Worm (Caenorhabditis elegans) whole organism, L1 larva: ENCODE data around the gene ndua-12.

Source experiments
- ceh-82 ChIP-seq, 3 experiments: fragments of 150-350 bp in 1 of 3; sonication (generic microtip) in 2 of 3; optimal IDR thresholded peaks; 2 replicates each; lab custom pipeline; 2014 to 2017; ENCODE audit warnings: missing biosample characterization in 3 of 3, missing genetic modification characterization in 3 of 3
- dpl-1 ChIP-seq, 3 experiments: fragments of 150-350 bp in 2 of 3; sonication (generic microtip) in 1 of 3; optimal IDR thresholded peaks; 2 replicates each; lab custom pipeline; 2014 to 2017; ENCODE audit warnings: missing biosample characterization in 3 of 3, missing genetic modification characterization in 3 of 3, missing genetic modification reagents in 3 of 3
- fkh-10 ChIP-seq: sonication (generic microtip); optimal IDR thresholded peaks from 2 replicates; lab custom pipeline; 2017; ENCODE audit warnings: missing biosample characterization, missing genetic modification reagents, missing genetic modification characterization
- hlh-4 ChIP-seq: sonication (generic microtip); optimal IDR thresholded peaks from 2 replicates; lab custom pipeline; 2016; ENCODE audit warnings: mild to moderate bottlenecking, missing genetic modification characterization, missing compliant biosample characterization
- jun-1 ChIP-seq: fragments of 150-350 bp; optimal IDR thresholded peaks from 2 replicates; lab custom pipeline; 2014; ENCODE audit warnings: missing biosample characterization, missing genetic modification reagents, missing genetic modification characterization
- lin-15B ChIP-seq: fragments of 150-350 bp; sonication (generic microtip); optimal IDR thresholded peaks from 3 replicates; lab custom pipeline; 2014; ENCODE audit warnings: missing biosample characterization, missing genetic modification characterization
- lin-35 ChIP-seq, 2 experiments: fragments of 150-350 bp; optimal IDR thresholded peaks; 2 replicates each; lab custom pipeline; 2014; ENCODE audit warnings: missing biosample characterization in 2 of 2, missing genetic modification characterization in 2 of 2, missing genetic modification reagents in 2 of 2
- nhr-12 ChIP-seq: sonication (generic microtip); optimal IDR thresholded peaks from 2 replicates; lab custom pipeline; 2017; ENCODE audit warnings: missing biosample characterization, missing genetic modification characterization
- nhr-237 ChIP-seq: fragments of 150-350 bp; optimal IDR thresholded peaks from 2 replicates; lab custom pipeline; 2014; ENCODE audit warnings: missing biosample characterization, missing genetic modification characterization
- pag-3 ChIP-seq: sonication (generic microtip); optimal IDR thresholded peaks from 2 replicates; lab custom pipeline; 2017; ENCODE audit warnings: missing genetic modification characterization, mild to moderate bottlenecking, missing compliant biosample characterization, antibody characterized with exemption, borderline replicate concordance; ENCODE audit not compliant: insufficient read depth
- sox-4 ChIP-seq: sonication (generic microtip); optimal IDR thresholded peaks from 2 replicates; lab custom pipeline; 2016; ENCODE audit warnings: missing genetic modification characterization, missing compliant biosample characterization
- tbx-2 ChIP-seq: sonication (generic microtip); optimal IDR thresholded peaks from 2 replicates; lab custom pipeline; 2016; ENCODE audit warnings: missing genetic modification characterization, missing compliant biosample characterization
- xbp-1 ChIP-seq: sonication (generic microtip); optimal IDR thresholded peaks from 2 replicates; lab custom pipeline; 2016; ENCODE audit warnings: missing genetic modification characterization, missing compliant biosample characterization

DNA sequence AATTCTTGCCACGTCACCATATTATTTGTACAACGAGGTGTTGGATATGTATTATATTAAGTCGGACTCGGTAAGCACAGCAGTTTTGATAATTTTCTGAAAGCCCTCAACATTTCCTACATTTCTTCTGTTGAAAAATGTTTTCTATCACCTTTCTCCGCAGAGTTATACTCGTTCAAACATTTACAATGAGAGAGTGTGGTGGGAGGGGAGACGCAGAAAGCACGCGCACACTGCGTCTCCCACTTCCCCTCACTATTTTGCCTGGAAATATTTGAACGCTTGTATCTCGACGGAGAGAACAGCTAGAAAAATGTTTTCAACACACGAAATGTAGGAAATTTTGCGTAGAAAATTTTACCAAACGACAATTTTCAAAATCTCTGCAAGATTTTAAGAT is 44.5 kb upstream of the ndua-12 start:
- TF ChIP-seq tbx-2 (tag; lab: Kevin White, UChicago): no peak
- TF ChIP-seq nhr-12 (tag; lab: Kevin White, UChicago): no peak
- TF ChIP-seq lin-35 (GFP tag; optimal IDR thresholded peaks at IDR 0.05; lab: Kevin White, UChicago): no peak
- no peak for TF ChIP-seq sox-4 (tag; lab: Kevin White, UChicago)
- TF ChIP-seq dpl-1 (GFP tag; optimal IDR thresholded peaks at IDR 0.05; lab: Kevin White, UChicago): no peak
- TF ChIP-seq pag-3 (tag; lab: Kevin White, UChicago): no peak
- no peak for TF ChIP-seq fkh-10 (GFP tag; lab: Kevin White, UChicago)
- TF ChIP-seq lin-15B (tag; lab: Kevin White, UChicago): no peak
- TF ChIP-seq xbp-1 (tag; lab: Kevin White, UChicago): no peak
- TF ChIP-seq nhr-237 (tag; lab: Kevin White, UChicago): no peak
- TF ChIP-seq hlh-4: no peak
- no peak for TF ChIP-seq jun-1
- no peak for TF ChIP-seq ceh-82 (tag; optimal IDR thresholded peaks at IDR 0.05; lab: Kevin White, UChicago)
